Worm (Caenorhabditis elegans) whole organism, young adult: ENCODE data around the gene F09C8.1.
A peak's percentile ranks its signal among the peaks of the same experiment; 100 is the strongest.

Experiments used
- B0019.2 ChIP-seq: fragments of 200-800 bp; sonication (Bioruptor generic); conservative IDR thresholded peaks from 2 replicates; pipeline ENCODE4 v1.3.6; 2022; ENCODE audit warnings: missing genetic modification reagents, missing genetic modification characterization, missing compliant biosample characterization
- B0035.1 ChIP-seq: sonication (generic microtip); optimal IDR thresholded peaks from 2 replicates; lab custom pipeline; 2016; ENCODE audit warnings: missing genetic modification characterization, mild to moderate bottlenecking, missing compliant biosample characterization, missing genotype, missing genetic modification reagents
- B0336.3 ChIP-seq: fragments of 200-800 bp; sonication (Bioruptor generic); IDR thresholded peaks from 2 replicates; pipeline ENCODE4 v1.3.6; 2022; ENCODE audit warnings: missing genetic modification characterization, missing compliant biosample characterization
- F10E7.11 ChIP-seq: sonication (generic microtip); optimal IDR thresholded peaks from 2 replicates; lab custom pipeline; 2017; ENCODE audit warnings: mild to moderate bottlenecking, missing genetic modification characterization, moderate library complexity, missing compliant biosample characterization
- F55B11.4 ChIP-seq: sonication (generic microtip); optimal IDR thresholded peaks from 2 replicates; lab custom pipeline; 2016; ENCODE audit warnings: missing compliant biosample characterization, missing genetic modification characterization, borderline replicate concordance; ENCODE audit not compliant: insufficient read depth
- F57C9.4 ChIP-seq: sonication (generic microtip); optimal IDR thresholded peaks from 2 replicates; lab custom pipeline; 2017; ENCODE audit warnings: mild to moderate bottlenecking, missing genetic modification characterization, missing compliant biosample characterization
- K11D2.4 ChIP-seq: fragments of 200-800 bp; sonication (Bioruptor generic); IDR thresholded peaks from 2 replicates; pipeline ENCODE4 v1.3.6; 2022; ENCODE audit warnings: missing genetic modification reagents, missing genetic modification characterization, missing compliant biosample characterization
- Y56A3A.18 ChIP-seq: fragments of 200-800 bp; sonication (Bioruptor generic); IDR thresholded peaks from 2 replicates; pipeline ENCODE4 v1.3.6; 2022; ENCODE audit warnings: missing genetic modification reagents, missing genetic modification characterization, missing compliant biosample characterization
- ZK185.1 ChIP-seq: sonication (generic microtip); optimal IDR thresholded peaks from 2 replicates; lab custom pipeline; 2016; ENCODE audit warnings: mild to moderate bottlenecking, missing genetic modification characterization, missing compliant biosample characterization; ENCODE audit not compliant: poor library complexity, severe bottlenecking
- aptf-2 ChIP-seq: fragments of 200-800 bp; sonication (Bioruptor generic); conservative IDR thresholded peaks from 2 replicates; pipeline ENCODE4 v1.3.6; 2022; ENCODE audit warnings: missing genetic modification reagents, missing genetic modification characterization, missing compliant biosample characterization
- athp-1 ChIP-seq: sonication (generic microtip); optimal IDR thresholded peaks from 2 replicates; lab custom pipeline; 2017; ENCODE audit warnings: mild to moderate bottlenecking, missing genetic modification characterization, missing compliant biosample characterization
- attf-5 ChIP-seq: fragments of 200-800 bp; sonication (Bioruptor generic); optimal IDR thresholded peaks from 2 replicates; lab custom pipeline; 2018; ENCODE audit warnings: mild to moderate bottlenecking, missing genetic modification characterization, missing compliant biosample characterization
- attf-6 ChIP-seq: fragments of 200-800 bp; sonication (Bioruptor generic); IDR thresholded peaks from 2 replicates; pipeline ENCODE4 v1.3.6; 2022; ENCODE audit warnings: missing genetic modification reagents, missing genetic modification characterization, missing compliant biosample characterization
- bed-2 ChIP-seq: fragments of 200-800 bp; sonication (Bioruptor generic); IDR thresholded peaks from 2 replicates; pipeline ENCODE4 v1.3.6; 2022; ENCODE audit warnings: missing genetic modification reagents, missing genetic modification characterization, missing compliant biosample characterization
- cebp-1 ChIP-seq, 2 experiments: fragments of 200-800 bp in 1 of 2; sonication (Bioruptor generic) in 1 of 2; sonication (generic microtip) in 1 of 2; IDR thresholded peaks in 1 of 2; optimal IDR thresholded peaks in 1 of 2; 2 replicates each; pipeline versions ENCODE4 v1.3.6 to Lab custom; 2017 to 2022; ENCODE audit warnings: missing compliant biosample characterization in 2 of 2, missing genetic modification characterization in 2 of 2, mild to moderate bottlenecking in 1 of 2, missing genetic modification reagents in 1 of 2, moderate library complexity in 1 of 2
- ceh-100 ChIP-seq: fragments of 200-800 bp; sonication (Bioruptor generic); IDR thresholded peaks from 2 replicates; pipeline ENCODE4 v1.3.6; 2022; ENCODE audit warnings: missing genetic modification reagents, missing genetic modification characterization, missing compliant biosample characterization
- ceh-27 ChIP-seq: fragments of 200-800 bp; sonication (Bioruptor generic); optimal IDR thresholded peaks from 2 replicates; lab custom pipeline; 2018; ENCODE audit warnings: mild to moderate bottlenecking, missing genetic modification characterization, moderate library complexity, missing compliant biosample characterization
- ceh-58 ChIP-seq: fragments of 200-800 bp; sonication (Bioruptor generic); IDR thresholded peaks from 2 replicates; pipeline ENCODE4 v1.3.6; 2022; ENCODE audit warnings: missing genetic modification characterization, missing compliant biosample characterization
- dox-1 ChIP-seq: fragments of 200-800 bp; sonication (Bioruptor generic); IDR thresholded peaks from 2 replicates; pipeline ENCODE4 v1.3.6; 2022; ENCODE audit warnings: missing genetic modification reagents, missing genetic modification characterization, missing compliant biosample characterization
- efl-1 ChIP-seq: fragments of 150-350 bp; optimal IDR thresholded peaks from 2 replicates; lab custom pipeline; 2014; ENCODE audit warnings: missing biosample characterization, missing genetic modification reagents, missing genetic modification characterization
- egrh-3 ChIP-seq: fragments of 200-800 bp; sonication (Bioruptor generic); IDR thresholded peaks from 2 replicates; pipeline ENCODE4 v1.3.6; 2022; ENCODE audit warnings: missing genetic modification reagents, missing genetic modification characterization, missing compliant biosample characterization
- fkh-3 ChIP-seq: sonication (generic microtip); optimal IDR thresholded peaks from 2 replicates; lab custom pipeline; 2016; ENCODE audit warnings: mild to moderate bottlenecking, missing genetic modification characterization, missing compliant biosample characterization
- hmg-1.2 ChIP-seq: fragments of 200-800 bp; sonication (Bioruptor generic); IDR thresholded peaks from 2 replicates; pipeline ENCODE4 v1.3.6; 2022; ENCODE audit warnings: missing genetic modification reagents, missing genetic modification characterization, missing compliant biosample characterization
- hrde-1 ChIP-seq: sonication (generic microtip); optimal IDR thresholded peaks from 2 replicates; lab custom pipeline; 2016; ENCODE audit warnings: missing genetic modification characterization, mild to moderate bottlenecking, missing compliant biosample characterization, moderate library complexity, missing genotype, missing genetic modification reagents, borderline replicate concordance
- hsf-1 ChIP-seq: fragments of 200-800 bp; sonication (Bioruptor generic); IDR thresholded peaks from 2 replicates; pipeline ENCODE4 v1.3.6; 2022; ENCODE audit warnings: missing genetic modification reagents, missing genetic modification characterization, missing compliant biosample characterization
- let-607 ChIP-seq, 2 experiments: fragments of 200-800 bp in 1 of 2; sonication (Bioruptor generic) in 1 of 2; sonication (generic microtip) in 1 of 2; optimal IDR thresholded peaks; 2 replicates each; lab custom pipeline; 2016 to 2018; ENCODE audit warnings: mild to moderate bottlenecking in 2 of 2, missing compliant biosample characterization in 2 of 2, missing genetic modification characterization in 2 of 2, moderate library complexity in 2 of 2, missing genotype in 1 of 2
- lin-26 ChIP-seq: fragments of 200-800 bp; sonication (Bioruptor generic); IDR thresholded peaks from 2 replicates; pipeline ENCODE4 v1.3.6; 2022; ENCODE audit warnings: missing genetic modification reagents, missing genetic modification characterization, missing compliant biosample characterization
- lsy-27 ChIP-seq: sonication (generic microtip); optimal IDR thresholded peaks from 2 replicates; lab custom pipeline; 2017; ENCODE audit warnings: missing genetic modification characterization, mild to moderate bottlenecking, missing compliant biosample characterization, antibody characterized with exemption, missing genotype, borderline replicate concordance; ENCODE audit not compliant: insufficient read depth
- madf-6 ChIP-seq: fragments of 200-800 bp; sonication (Bioruptor generic); IDR thresholded peaks from 2 replicates; pipeline ENCODE4 v1.3.6; 2022; ENCODE audit warnings: missing genetic modification reagents, missing genetic modification characterization, missing compliant biosample characterization
- mcd-1 ChIP-seq: fragments of 200-800 bp; sonication (Bioruptor generic); IDR thresholded peaks from 2 replicates; pipeline ENCODE4 v1.3.6; 2022; ENCODE audit warnings: missing genetic modification reagents, missing genetic modification characterization, missing compliant biosample characterization
- nhr-80 ChIP-seq: sonication (generic microtip); optimal IDR thresholded peaks from 2 replicates; lab custom pipeline; 2016; ENCODE audit warnings: missing genetic modification characterization, missing compliant biosample characterization
- rcor-1 ChIP-seq: fragments of 200-800 bp; sonication (Bioruptor generic); IDR thresholded peaks from 2 replicates; pipeline ENCODE4 v1.3.6; 2022; ENCODE audit warnings: missing genetic modification reagents, missing genetic modification characterization, missing compliant biosample characterization
- sea-2 ChIP-seq: fragments of 200-800 bp; sonication (Bioruptor generic); IDR thresholded peaks from 2 replicates; pipeline ENCODE4 v1.3.6; 2022; ENCODE audit warnings: missing genetic modification characterization, missing compliant biosample characterization
- snpc-1.1 ChIP-seq: sonication (generic microtip); optimal IDR thresholded peaks from 2 replicates; lab custom pipeline; 2017; ENCODE audit warnings: missing genetic modification characterization, mild to moderate bottlenecking, missing compliant biosample characterization, antibody characterized with exemption, moderate library complexity, missing genotype, missing genetic modification reagents; ENCODE audit not compliant: insufficient read depth
- snpc-1.3 ChIP-seq: sonication (generic microtip); optimal IDR thresholded peaks from 2 replicates; lab custom pipeline; 2017; ENCODE audit warnings: missing genetic modification characterization, mild to moderate bottlenecking, missing compliant biosample characterization, antibody characterized with exemption, moderate library complexity, missing genotype, missing genetic modification reagents; ENCODE audit not compliant: insufficient read depth
- snpc-4 ChIP-seq, 5 experiments: fragments of 150-350 bp in 1 of 5; sonication (generic microtip) in 4 of 5; optimal IDR thresholded peaks; 2 replicates each; lab custom pipeline; 2014 to 2018; ENCODE audit warnings: missing genetic modification characterization in 5 of 5, missing biosample characterization in 3 of 5, antibody characterized with exemption in 2 of 5, mild to moderate bottlenecking in 2 of 5, missing compliant biosample characterization in 2 of 5, missing genotype in 2 of 5, moderate library complexity in 2 of 5, missing genetic modification reagents in 1 of 5
- tbx-9 ChIP-seq: sonication (generic microtip); optimal IDR thresholded peaks from 2 replicates; lab custom pipeline; 2016; ENCODE audit warnings: borderline replicate concordance, missing genetic modification characterization, inconsistent platforms, missing compliant biosample characterization
- unc-62 ChIP-seq: fragments of 150-350 bp; optimal IDR thresholded peaks from 2 replicates; lab custom pipeline; 2014; ENCODE audit warnings: missing biosample characterization, missing genetic modification reagents, missing genetic modification characterization
- zfh-2 ChIP-seq: fragments of 200-800 bp; sonication (Bioruptor generic); conservative IDR thresholded peaks from 2 replicates; pipeline ENCODE4 v1.3.6; 2022; ENCODE audit warnings: missing genetic modification reagents, missing genetic modification characterization, missing compliant biosample characterization
- zim-3 ChIP-seq: sonication (generic microtip); optimal IDR thresholded peaks from 2 replicates; lab custom pipeline; 2017; ENCODE audit warnings: mild to moderate bottlenecking, missing genetic modification characterization, moderate library complexity, missing compliant biosample characterization
- ztf-18 ChIP-seq: sonication (generic microtip); optimal IDR thresholded peaks from 2 replicates; lab custom pipeline; 2016; ENCODE audit warnings: missing genotype, mild to moderate bottlenecking, missing genetic modification characterization, missing compliant biosample characterization
- ztf-26 ChIP-seq: sonication (generic microtip); optimal IDR thresholded peaks from 2 replicates; lab custom pipeline; 2017; ENCODE audit warnings: missing genetic modification characterization, missing compliant biosample characterization

The F09C8.1 gene

DNA sequence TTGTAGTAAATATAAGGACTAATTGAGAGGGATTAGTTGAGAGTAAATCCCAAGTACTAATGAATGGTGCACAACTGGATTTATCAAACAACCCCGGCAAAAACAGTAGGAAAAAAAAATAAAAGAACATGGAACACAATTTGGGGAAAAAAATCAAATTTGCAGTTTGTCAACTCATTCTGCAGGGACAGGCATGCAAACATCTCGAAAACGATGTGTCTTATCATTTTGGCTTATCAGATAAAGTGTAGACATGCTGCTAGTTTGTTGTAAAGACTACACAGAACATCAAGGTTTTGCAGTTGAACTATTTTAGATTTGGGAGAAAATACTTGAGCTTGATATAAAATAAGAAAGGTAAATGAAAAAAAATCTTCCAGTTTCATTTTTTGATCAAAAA lies 9.6 kb downstream of the F09C8.1 start:
- TF ChIP-seq nhr-80 (peak; percentile 65), bed-2 (GFP tag; lab: Robert Waterston, UW) (no peak), let-607 (tag; optimal IDR thresholded peaks at IDR 0.05; lab: Kevin White, UChicago) (peak; percentile 55 to 64), ztf-18 (tag; lab: Kevin White, UChicago) (no peak)
- TF ChIP-seq, all 124 proteins: peak for 2

DNA sequence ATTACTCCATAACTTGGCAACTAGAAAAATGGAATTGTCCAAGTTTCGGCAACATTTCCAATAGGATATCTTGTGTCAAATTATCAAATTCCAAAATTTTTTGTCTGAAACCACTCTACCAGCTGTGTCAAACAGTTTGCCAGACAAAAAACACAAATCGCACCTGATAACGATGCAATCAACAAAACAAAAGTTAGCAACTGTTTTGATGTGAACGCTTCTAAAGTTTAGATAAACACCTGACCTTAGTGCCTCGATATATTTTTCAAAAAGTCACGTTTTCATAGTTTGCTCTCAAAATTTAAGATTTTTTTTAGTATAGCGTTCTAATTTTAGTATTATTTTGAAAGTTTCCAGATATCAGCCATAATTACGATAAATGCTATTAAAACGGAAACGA lies 12.0 kb downstream of the F09C8.1 start:
- no peak for TF ChIP-seq ztf-26
- TF ChIP-seq snpc-1.1 (tag; lab: Kevin White, UChicago) = no peak
- no peak for TF ChIP-seq efl-1 (GFP tag; lab: Kevin White, UChicago)
- no peak for TF ChIP-seq attf-6 (GFP tag; lab: Robert Waterston, UW)
- no peak for TF ChIP-seq ceh-100 (GFP tag; lab: Robert Waterston, UW)
- no peak for TF ChIP-seq madf-6 (GFP tag; lab: Robert Waterston, UW)
- TF ChIP-seq K11D2.4 (GFP tag; lab: Robert Waterston, UW) = no peak
- TF ChIP-seq B0035.1 = no peak
- no peak for TF ChIP-seq let-607 (tag; optimal IDR thresholded peaks at IDR 0.05; lab: Kevin White, UChicago)
- TF ChIP-seq dox-1 = no peak
- no peak for TF ChIP-seq F57C9.4 (tag; lab: Kevin White, UChicago)
- no peak for TF ChIP-seq fkh-3 (tag; lab: Kevin White, UChicago)
- TF ChIP-seq hrde-1 = no peak

DNA sequence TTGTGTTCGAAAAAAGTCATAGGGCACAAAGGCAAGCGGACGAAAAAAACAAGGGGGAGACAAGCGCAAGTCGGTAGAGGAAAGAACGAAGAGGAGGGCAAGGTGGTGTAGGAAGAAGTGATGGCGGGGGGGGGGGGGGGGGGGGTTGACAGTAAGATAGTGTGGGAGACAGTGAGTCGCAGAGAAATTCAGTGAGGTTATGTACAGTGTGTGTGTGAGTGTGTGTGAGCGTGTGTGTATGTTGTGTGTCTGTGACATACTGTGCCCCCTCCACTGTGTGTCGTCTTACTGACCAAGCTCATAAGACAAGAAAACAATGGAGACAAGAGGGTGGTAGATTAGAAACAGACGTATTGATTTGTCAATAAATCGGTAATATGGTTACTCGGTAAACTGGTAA lies 13.2 kb downstream of the F09C8.1 start:
- TF ChIP-seq zfh-2 (GFP tag; lab: Robert Waterston, UW) (peak; percentile 96), attf-5 (GFP tag; lab: Kevin White, UChicago) (peak; percentile 32), ceh-27 (peak; percentile 40), ZK185.1 (tag; lab: Kevin White, UChicago) (no peak), lin-26 (GFP tag; lab: Robert Waterston, UW) (no peak), B0336.3 (GFP tag; lab: Robert Waterston, UW) (0 out of 2 replicates have a peak, but pooled peaks have one; percentile 48), hrde-1 (no peak), zim-3 (no peak), dox-1 (peak; percentile 69), rcor-1 (GFP tag; lab: Robert Waterston, UW) (no peak), Y56A3A.18 (GFP tag; lab: Robert Waterston, UW) (no peak), hsf-1 (0 out of 2 replicates have a peak, but pooled peaks have one; percentile 42), tbx-9 (tag; lab: Kevin White, UChicago) (no peak), unc-62 (no peak), lsy-27 (no peak), hmg-1.2 (peak; percentile 83), snpc-4 (GFP tag; optimal IDR thresholded peaks at IDR 0.05; lab: Kevin White, UChicago) (no peak), snpc-4 (tag; optimal IDR thresholded peaks at IDR 0.05; lab: Kevin White, UChicago) (no peak), aptf-2 (GFP tag; lab: Robert Waterston, UW) (no peak), cebp-1 (GFP tag; IDR thresholded peaks at IDR 0.05; lab: Robert Waterston, UW) (0 out of 2 replicates have a peak, but pooled peaks have one; percentile 17), cebp-1 (tag; optimal IDR thresholded peaks at IDR 0.05; lab: Kevin White, UChicago) (peak; percentile 65), nhr-80 (peak; percentile 32), ceh-58 (no peak), F10E7.11 (tag; lab: Kevin White, UChicago) (no peak), F55B11.4 (tag; lab: Kevin White, UChicago) (no peak), bed-2 (GFP tag; lab: Robert Waterston, UW) (no peak), mcd-1 (GFP tag; lab: Robert Waterston, UW) (peak; percentile 34; the same call in 1 of the 2 replicates), sea-2 (no peak), ztf-26 (peak; percentile 22), ceh-100 (GFP tag; lab: Robert Waterston, UW) (no peak), snpc-1.3 (no peak), athp-1 (tag; lab: Kevin White, UChicago) (no peak), egrh-3 (GFP tag; lab: Robert Waterston, UW) (peak; percentile 96), B0019.2 (GFP tag; lab: Robert Waterston, UW) (no peak)
